Worm (Caenorhabditis elegans) whole organism, late embryonic: Measurements from ENCODE around the gene Y15E3A.3.

Source experiments
- C08G9.2 ChIP-seq: sonication (generic microtip); optimal IDR thresholded peaks from 2 replicates; lab custom pipeline; 2016; ENCODE audit warnings: mild to moderate bottlenecking, missing genetic modification characterization, moderate library complexity, missing compliant biosample characterization
- C38D4.7 ChIP-seq: fragments of 200-800 bp; sonication (Bioruptor generic); optimal IDR thresholded peaks from 2 replicates; lab custom pipeline; 2018; ENCODE audit warnings: mild to moderate bottlenecking, missing genetic modification characterization, moderate library complexity, missing compliant biosample characterization
- K02D7.2 ChIP-seq: sonication (generic microtip); optimal IDR thresholded peaks from 2 replicates; lab custom pipeline; 2017; ENCODE audit warnings: mild to moderate bottlenecking, missing genetic modification characterization, missing compliant biosample characterization
- T23F11.4 ChIP-seq: fragments of 200-800 bp; sonication (Bioruptor generic); optimal IDR thresholded peaks from 2 replicates; lab custom pipeline; 2018; ENCODE audit warnings: mild to moderate bottlenecking, missing genetic modification characterization, missing compliant biosample characterization
- Y22D7AL.16 ChIP-seq: sonication (generic microtip); optimal IDR thresholded peaks from 2 replicates; lab custom pipeline; 2016; ENCODE audit warnings: missing genetic modification characterization, missing compliant biosample characterization
- ahr-1 ChIP-seq: sonication (generic microtip); optimal IDR thresholded peaks from 2 replicates; lab custom pipeline; 2016; ENCODE audit warnings: missing genetic modification characterization, missing compliant biosample characterization
- ama-1 ChIP-seq: fragments of 150-350 bp; optimal IDR thresholded peaks from 2 replicates; lab custom pipeline; 2014
- ceh-14 ChIP-seq: sonication (generic microtip); optimal IDR thresholded peaks from 2 replicates; lab custom pipeline; 2016; ENCODE audit warnings: missing genotype, missing genetic modification characterization, missing compliant biosample characterization
- ceh-18 ChIP-seq: sonication (generic microtip); optimal IDR thresholded peaks from 2 replicates; lab custom pipeline; 2016; ENCODE audit warnings: missing genetic modification characterization, missing compliant biosample characterization
- ceh-19 ChIP-seq: fragments of 200-800 bp; sonication (Bioruptor generic); optimal IDR thresholded peaks from 2 replicates; lab custom pipeline; 2018; ENCODE audit warnings: mild to moderate bottlenecking, missing genetic modification characterization, missing compliant biosample characterization
- ceh-22 ChIP-seq: sonication (generic microtip); optimal IDR thresholded peaks from 2 replicates; lab custom pipeline; 2017; ENCODE audit warnings: missing biosample characterization, missing genetic modification characterization
- ceh-24 ChIP-seq: sonication (generic microtip); optimal IDR thresholded peaks from 2 replicates; lab custom pipeline; 2016; ENCODE audit warnings: mild to moderate bottlenecking, missing genetic modification characterization, missing compliant biosample characterization
- ceh-30 ChIP-seq: fragments of 150-350 bp; optimal IDR thresholded peaks from 2 replicates; lab custom pipeline; 2014; ENCODE audit warnings: missing biosample characterization, missing genetic modification characterization
- ceh-31 ChIP-seq: sonication (generic microtip); optimal IDR thresholded peaks from 2 replicates; lab custom pipeline; 2016; ENCODE audit warnings: missing genetic modification characterization, missing compliant biosample characterization
- ceh-45 ChIP-seq: fragments of 200-800 bp; sonication (Bioruptor generic); IDR thresholded peaks from 2 replicates; pipeline ENCODE4 v1.3.6; 2022; ENCODE audit warnings: missing genetic modification reagents, missing genetic modification characterization, missing compliant biosample characterization
- ceh-9 ChIP-seq: sonication (generic microtip); optimal IDR thresholded peaks from 2 replicates; lab custom pipeline; 2016; ENCODE audit warnings: mild to moderate bottlenecking, missing genetic modification characterization, inconsistent platforms, missing compliant biosample characterization
- che-1 ChIP-seq: sonication (generic microtip); optimal IDR thresholded peaks from 2 replicates; lab custom pipeline; 2016; ENCODE audit warnings: mild to moderate bottlenecking, missing genetic modification characterization, missing compliant biosample characterization
- dve-1 ChIP-seq: sonication (generic microtip); optimal IDR thresholded peaks from 2 replicates; lab custom pipeline; 2017; ENCODE audit warnings: antibody characterized with exemption, mild to moderate bottlenecking, missing genetic modification characterization, missing compliant biosample characterization
- elt-2 ChIP-seq: sonication (generic microtip); optimal IDR thresholded peaks from 2 replicates; lab custom pipeline; 2016; ENCODE audit warnings: missing genetic modification reagents, missing genetic modification characterization, missing compliant biosample characterization
- eyg-1 ChIP-seq: sonication (generic microtip); optimal IDR thresholded peaks from 2 replicates; lab custom pipeline; 2016; ENCODE audit warnings: missing genotype, missing genetic modification characterization, missing compliant biosample characterization
- fkh-10 ChIP-seq: fragments of 150-350 bp; optimal IDR thresholded peaks from 2 replicates; lab custom pipeline; 2014; ENCODE audit warnings: missing biosample characterization, missing genetic modification reagents, missing genetic modification characterization
- fkh-6 ChIP-seq: sonication (generic microtip); optimal IDR thresholded peaks from 2 replicates; lab custom pipeline; 2016; ENCODE audit warnings: missing genetic modification characterization, missing compliant biosample characterization
- gmeb-2 ChIP-seq: sonication (generic microtip); optimal IDR thresholded peaks from 2 replicates; lab custom pipeline; 2016; ENCODE audit warnings: missing genetic modification characterization, inconsistent platforms, missing compliant biosample characterization
- hlh-13 ChIP-seq: fragments of 200-800 bp; sonication (Bioruptor generic); optimal IDR thresholded peaks from 2 replicates; lab custom pipeline; 2018; ENCODE audit warnings: mild to moderate bottlenecking, missing genetic modification characterization, missing compliant biosample characterization
- hlh-15 ChIP-seq: sonication (generic microtip); optimal IDR thresholded peaks from 2 replicates; lab custom pipeline; 2016; ENCODE audit warnings: missing genetic modification characterization, missing compliant biosample characterization
- hlh-30 ChIP-seq: sonication (generic microtip); optimal IDR thresholded peaks from 2 replicates; lab custom pipeline; 2017; ENCODE audit warnings: antibody characterized with exemption, missing genetic modification characterization, missing compliant biosample characterization; ENCODE audit not compliant: insufficient read depth
- lim-6 ChIP-seq: sonication (generic microtip); optimal IDR thresholded peaks from 2 replicates; lab custom pipeline; 2016; ENCODE audit warnings: missing genetic modification characterization, missing compliant biosample characterization
- lin-11 ChIP-seq: fragments of 200-800 bp; sonication (Bioruptor generic); optimal IDR thresholded peaks from 2 replicates; lab custom pipeline; 2018; ENCODE audit warnings: mild to moderate bottlenecking, missing genetic modification characterization, missing compliant biosample characterization
- madf-2 ChIP-seq: sonication (generic microtip); optimal IDR thresholded peaks from 2 replicates; lab custom pipeline; 2017; ENCODE audit warnings: missing genetic modification characterization, missing compliant biosample characterization
- mec-3 ChIP-seq: sonication (generic microtip); optimal IDR thresholded peaks from 2 replicates; lab custom pipeline; 2016; ENCODE audit warnings: borderline replicate concordance, missing genetic modification characterization, missing compliant biosample characterization
- pax-1 ChIP-seq: fragments of 150-350 bp; optimal IDR thresholded peaks from 2 replicates; lab custom pipeline; 2014; ENCODE audit warnings: missing biosample characterization, missing genetic modification characterization
- pqm-1 ChIP-seq: sonication (generic microtip); optimal IDR thresholded peaks from 2 replicates; lab custom pipeline; 2016; ENCODE audit warnings: missing genetic modification characterization, missing compliant biosample characterization
- pros-1 ChIP-seq: fragments of 150-350 bp; optimal IDR thresholded peaks from 2 replicates; lab custom pipeline; 2014; ENCODE audit warnings: missing biosample characterization, missing genetic modification reagents, missing genetic modification characterization
- ref-2 ChIP-seq: sonication (generic microtip); optimal IDR thresholded peaks from 2 replicates; lab custom pipeline; 2016; ENCODE audit warnings: missing genetic modification characterization, missing compliant biosample characterization
- sox-2 ChIP-seq: fragments of 200-800 bp; sonication (Bioruptor generic); IDR thresholded peaks from 2 replicates; pipeline ENCODE4 v1.3.6; 2022; ENCODE audit warnings: missing genetic modification reagents, missing genetic modification characterization, missing compliant biosample characterization
- sox-4 ChIP-seq: sonication (generic microtip); optimal IDR thresholded peaks from 2 replicates; lab custom pipeline; 2017; ENCODE audit warnings: mild to moderate bottlenecking, missing genetic modification characterization, inconsistent platforms, missing compliant biosample characterization
- ttx-3 ChIP-seq: sonication (generic microtip); optimal IDR thresholded peaks from 2 replicates; lab custom pipeline; 2016; ENCODE audit warnings: missing genetic modification reagents, missing genetic modification characterization, missing compliant biosample characterization

The Y15E3A.3 gene

ce11 chrX:15340743-15341142, 15.1 kb upstream of the Y15E3A.3 start:
- no peak for TF ChIP-seq pax-1 (tag; lab: Kevin White, UChicago)
- TF ChIP-seq C08G9.2: no peak
- TF ChIP-seq hlh-30 (tag; lab: Kevin White, UChicago): peak; percentile 23
- no peak for TF ChIP-seq sox-2 (GFP tag; lab: Robert Waterston, UW)
- TF ChIP-seq hlh-13: no peak
- TF ChIP-seq pros-1 (tag; lab: Kevin White, UChicago): no peak
- no peak for TF ChIP-seq Y22D7AL.16
- TF ChIP-seq gmeb-2: peak; percentile 4
- TF ChIP-seq, all 69 proteins: peak for 2

- TF ChIP-seq ceh-19 (GFP tag; lab: Kevin White, UChicago): no peak
- peak; percentile 66 for TF ChIP-seq elt-2 (tag; lab: Kevin White, UChicago)
- no peak for TF ChIP-seq madf-2
These were observed 14.4 kb upstream of the Y15E3A.3 start, which contains the start of gene Y15E3A.5 for ce11 chrX:15339807-15340596. Gene Y15E3A.5 (plus strand): TSS chrX:15340558.

ce11 chrX:15338195-15338594, 12.6 kb upstream of the Y15E3A.3 start:
- TF ChIP-seq madf-2 (no peak), Y22D7AL.16 (no peak), sox-4 (tag; lab: Kevin White, UChicago) (no peak), ceh-18 (peak; percentile 61)

- TF ChIP-seq ceh-30: no peak
- TF ChIP-seq ref-2 (tag; lab: Kevin White, UChicago): no peak
- no peak for TF ChIP-seq ttx-3 (tag; lab: Kevin White, UChicago)
- TF ChIP-seq hlh-15 (tag; lab: Kevin White, UChicago): no peak
- TF ChIP-seq lin-11 (tag; lab: Kevin White, UChicago): no peak
- no peak for TF ChIP-seq ceh-24 (tag; lab: Kevin White, UChicago)
- no peak for TF ChIP-seq pqm-1
- no peak for TF ChIP-seq dve-1
- no peak for TF ChIP-seq ama-1 (lab: Kevin White, UChicago)
- no peak for TF ChIP-seq ceh-45 (GFP tag; lab: Robert Waterston, UW)
- TF ChIP-seq ahr-1 (tag; lab: Kevin White, UChicago): no peak
- no peak for TF ChIP-seq ceh-14 (tag; lab: Kevin White, UChicago)
These were observed 10.8 kb upstream of the Y15E3A.3 start for ce11 chrX:15336392-15336791.

- TF ChIP-seq elt-2 (tag; lab: Kevin White, UChicago): no peak
These were observed 10.0 kb upstream of the Y15E3A.3 start for ce11 chrX:15335636-15336035.

ce11 chrX:15334897-15335296, 9.3 kb upstream of the Y15E3A.3 start:
- TF ChIP-seq ceh-18: peak; percentile 15
- no peak for TF ChIP-seq K02D7.2 (tag; lab: Kevin White, UChicago)
- no peak for TF ChIP-seq ceh-22 (tag; lab: Kevin White, UChicago)
- TF ChIP-seq hlh-30 (tag; lab: Kevin White, UChicago): no peak

- TF ChIP-seq mec-3 (tag; lab: Kevin White, UChicago): no peak
- TF ChIP-seq ceh-31 (tag; lab: Kevin White, UChicago): no peak
- TF ChIP-seq C38D4.7 (GFP tag; lab: Kevin White, UChicago): no peak
- no peak for TF ChIP-seq eyg-1 (tag; lab: Kevin White, UChicago)
- TF ChIP-seq fkh-10: no peak
- TF ChIP-seq lim-6 (tag; lab: Kevin White, UChicago): no peak
- no peak for TF ChIP-seq ceh-9 (tag; lab: Kevin White, UChicago)
- TF ChIP-seq ref-2 (tag; lab: Kevin White, UChicago): no peak
- no peak for TF ChIP-seq fkh-6
- TF ChIP-seq T23F11.4 (GFP tag; lab: Kevin White, UChicago): no peak
- no peak for TF ChIP-seq ceh-30
- TF ChIP-seq che-1 (tag; lab: Kevin White, UChicago): no peak
- no peak for TF ChIP-seq ceh-18
These were observed 5.1 kb upstream of the Y15E3A.3 start, which contains the start of gene Y15E3A.4 for ce11 chrX:15330664-15331063. Gene Y15E3A.4 (plus strand): TSS chrX:15330964.
